Worm (Caenorhabditis elegans) whole organism, midembryonic: ENCODE results near the gene F41E6.7.

Source experiments
- T22C8.4 ChIP-seq: fragments of 200-800 bp; sonication (Bioruptor generic); IDR thresholded peaks from 2 replicates; pipeline ENCODE4 v1.3.6; 2022; ENCODE audit warnings: missing genetic modification characterization, missing compliant biosample characterization
- cog-1 ChIP-seq: sonication (generic microtip); optimal IDR thresholded peaks from 2 replicates; lab custom pipeline; 2016; ENCODE audit warnings: missing genetic modification characterization, missing compliant biosample characterization
- flt-1 ChIP-seq: fragments of 200-800 bp; sonication (Bioruptor generic); IDR thresholded peaks from 2 replicates; pipeline ENCODE4 v1.3.6; 2022; ENCODE audit warnings: missing genetic modification characterization, missing compliant biosample characterization
- klf-2 ChIP-seq: fragments of 200-800 bp; sonication (Bioruptor generic); conservative IDR thresholded peaks from 2 replicates; pipeline ENCODE4 v1.3.6; 2022; ENCODE audit warnings: missing genetic modification reagents, missing genetic modification characterization, missing compliant biosample characterization
- med-1 ChIP-seq: sonication (generic microtip); optimal IDR thresholded peaks from 2 replicates; lab custom pipeline; 2017; ENCODE audit warnings: missing genetic modification characterization, mild to moderate bottlenecking, missing compliant biosample characterization, antibody characterized with exemption, missing genetic modification reagents; ENCODE audit not compliant: insufficient read depth
- ref-1 ChIP-seq: fragments of 200-800 bp; sonication (Bioruptor generic); conservative IDR thresholded peaks from 2 replicates; pipeline ENCODE4 v1.3.6; 2022; ENCODE audit warnings: missing genetic modification reagents, missing genetic modification characterization, missing compliant biosample characterization
- tab-1 ChIP-seq: fragments of 200-800 bp; sonication (Bioruptor generic); IDR thresholded peaks from 2 replicates; pipeline ENCODE4 v1.3.6; 2022; ENCODE audit warnings: missing genetic modification characterization, missing compliant biosample characterization
- ztf-29 ChIP-seq: fragments of 200-800 bp; sonication (Bioruptor generic); IDR thresholded peaks from 2 replicates; pipeline ENCODE4 v1.3.6; 2022; ENCODE audit warnings: missing genetic modification reagents, missing genetic modification characterization, missing compliant biosample characterization

DNA sequence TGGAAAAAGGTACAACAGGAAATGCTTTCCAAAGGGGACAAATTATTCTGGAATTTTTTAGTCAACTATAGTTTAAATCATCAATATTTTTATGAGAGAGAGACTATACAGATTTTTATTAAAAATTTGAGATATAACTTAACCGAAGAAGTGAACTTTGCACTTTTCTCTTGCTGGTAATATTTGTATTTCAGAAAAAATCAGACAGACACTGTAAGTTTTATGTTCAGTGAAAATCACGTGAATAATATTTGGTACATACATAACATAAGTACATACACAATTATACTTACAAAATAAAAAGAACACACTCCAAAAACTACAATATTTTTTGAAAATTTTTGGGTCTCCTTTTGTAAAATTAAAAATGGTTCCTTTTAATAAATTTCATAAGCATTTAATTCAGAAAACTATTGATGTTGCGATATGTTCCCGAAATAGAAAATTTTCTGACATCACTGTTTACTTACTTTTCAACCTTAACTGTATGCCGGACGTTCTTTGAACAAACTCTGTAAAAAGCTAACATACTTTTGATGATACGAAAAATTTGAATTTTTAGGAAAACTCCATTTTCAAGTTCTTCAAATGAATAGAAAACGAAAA is 38.7 kb upstream of the F41E6.7 start, which contains the start of the genes F28A12.10 and acd-4:
- TF ChIP-seq T22C8.4 (GFP tag; lab: Robert Waterston, UW) (no peak), tab-1 (no peak), med-1 (no peak), klf-2 (no peak), flt-1 (no peak), ref-1 (GFP tag; lab: Robert Waterston, UW) (no peak), ztf-29 (GFP tag; lab: Robert Waterston, UW) (no peak), cog-1 (tag; lab: Kevin White, UChicago) (no peak)
